Worm (Caenorhabditis elegans): ENCODE results near the gene F59E12.15.

DNA sequence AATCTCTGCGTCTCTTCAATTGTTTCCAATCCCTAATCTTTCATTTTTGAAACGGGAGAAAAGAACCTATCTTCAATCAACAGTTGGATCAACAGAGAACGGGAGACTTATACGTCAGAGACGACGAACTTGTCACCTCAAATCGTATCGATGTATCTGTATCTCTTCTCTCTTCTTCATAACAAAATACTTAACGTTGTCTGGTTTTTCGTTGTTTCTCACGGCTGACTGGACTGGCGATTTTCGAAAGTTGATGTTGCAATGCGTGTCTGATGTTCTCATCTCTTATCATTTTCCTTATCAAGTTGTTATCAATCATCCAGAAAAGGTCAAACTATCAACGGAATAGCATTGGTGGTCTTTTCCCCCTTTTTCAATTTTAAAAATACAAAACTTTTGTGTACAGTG, 22.6 kb downstream of the F59E12.15 start:
- TF ChIP-seq C17E4.6 (GFP tag; IDR thresholded peaks at IDR 0.05) (no peak), nhr-120 (GFP tag; IDR thresholded peaks at IDR 0.05) (no peak), hlh-26 (GFP tag; conservative IDR thresholded peaks at IDR 0.05) (no peak), dpl-1 (GFP tag; optimal IDR thresholded peaks at IDR 0.05) (no peak), sdz-38 (tag; optimal IDR thresholded peaks at IDR 0.05) (no peak), unc-62 (GFP tag; optimal IDR thresholded peaks at IDR 0.05) (no peak), ceh-79 (tag; optimal IDR thresholded peaks at IDR 0.05) (no peak), pha-4 (tag; optimal IDR thresholded peaks at IDR 0.05) (no peak), ceh-58 (GFP tag; IDR thresholded peaks at IDR 0.05) (no peak), attf-5 (GFP tag; optimal IDR thresholded peaks at IDR 0.05) (no peak)
